Fruit fly (Drosophila melanogaster) S2 (cell line): ENCODE measurements around the gene CG17572.

Experiments used
- CG8478 ChIP-seq: fragments of >200 bp; optimal IDR thresholded peaks from 2 replicates; lab custom pipeline; 2018
- CTCF ChIP-seq, 2 experiments: fragments of >200 bp; optimal IDR thresholded peaks; 2 replicates each; lab custom pipeline; 2018

Gene CG17572

dm6 chr2L:19074099-19074828, at the start of gene CG17572:
TSS of gene CG17572 (minus strand) at chr2L:19074149.
- TF ChIP-seq CG8478 (lab: Kevin White, UChicago) (no peak), CTCF (optimal IDR thresholded peaks at IDR 0.05; lab: Kevin White, UChicago) (no peak)

- TF ChIP-seq CG8478 (lab: Kevin White, UChicago) (no peak), CTCF (optimal IDR thresholded peaks at IDR 0.05; lab: Kevin White, UChicago) (no peak)
These were observed 49.6 kb upstream of the CG17572 start, which contains the start of gene Phb1 for dm6 chr2L:19123472-19124070. TSS of gene Phb1 (minus strand) at chr2L:19123869.

- no peak for TF ChIP-seq CG8478 (lab: Kevin White, UChicago)
- TF ChIP-seq CTCF (optimal IDR thresholded peaks at IDR 0.05; lab: Kevin White, UChicago) = no peak
These were observed 47.0 kb upstream of the CG17572 start for dm6 chr2L:19120984-19121383.

DNA sequence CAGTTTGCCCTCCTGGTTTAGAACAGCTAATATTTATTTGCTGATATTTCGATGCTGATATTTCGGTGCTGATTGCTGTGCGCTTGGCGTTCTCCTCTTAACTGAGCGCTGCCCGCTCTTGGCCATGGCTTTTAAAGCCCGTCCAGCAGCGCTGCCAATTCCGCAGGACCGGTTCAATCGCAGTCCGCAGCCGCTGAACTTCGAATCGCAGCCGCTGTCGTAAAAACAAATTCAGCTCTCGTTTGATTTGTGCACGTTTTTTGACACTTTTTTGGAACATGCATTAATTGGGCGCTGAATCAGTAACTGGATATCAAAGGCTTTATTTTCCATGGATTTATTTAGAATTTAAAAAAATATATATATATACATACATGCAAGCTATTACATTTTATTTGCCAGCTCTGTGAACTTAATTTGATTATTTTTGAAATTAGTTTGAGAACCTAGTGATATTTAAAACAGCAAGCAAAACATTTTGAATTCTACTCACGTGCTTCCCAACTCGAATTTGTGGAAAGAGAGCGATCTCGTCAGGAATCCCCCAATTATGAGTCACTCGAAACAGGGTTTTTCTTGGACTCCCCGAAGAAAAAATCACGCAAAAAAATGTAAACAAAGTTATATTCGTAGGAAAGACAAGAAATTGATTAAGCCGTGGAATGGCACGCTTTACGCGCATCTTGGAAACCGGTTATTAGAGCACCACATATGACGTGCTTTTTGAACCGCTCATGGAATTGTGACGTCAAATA, 46.4 kb upstream of the CG17572 start, which contains the start of gene Ddc:
TSS of gene Ddc (minus strand) at position 111 of the 755 bp plus-strand sequence.
- TF ChIP-seq CG8478 (lab: Kevin White, UChicago) = no peak

DNA sequence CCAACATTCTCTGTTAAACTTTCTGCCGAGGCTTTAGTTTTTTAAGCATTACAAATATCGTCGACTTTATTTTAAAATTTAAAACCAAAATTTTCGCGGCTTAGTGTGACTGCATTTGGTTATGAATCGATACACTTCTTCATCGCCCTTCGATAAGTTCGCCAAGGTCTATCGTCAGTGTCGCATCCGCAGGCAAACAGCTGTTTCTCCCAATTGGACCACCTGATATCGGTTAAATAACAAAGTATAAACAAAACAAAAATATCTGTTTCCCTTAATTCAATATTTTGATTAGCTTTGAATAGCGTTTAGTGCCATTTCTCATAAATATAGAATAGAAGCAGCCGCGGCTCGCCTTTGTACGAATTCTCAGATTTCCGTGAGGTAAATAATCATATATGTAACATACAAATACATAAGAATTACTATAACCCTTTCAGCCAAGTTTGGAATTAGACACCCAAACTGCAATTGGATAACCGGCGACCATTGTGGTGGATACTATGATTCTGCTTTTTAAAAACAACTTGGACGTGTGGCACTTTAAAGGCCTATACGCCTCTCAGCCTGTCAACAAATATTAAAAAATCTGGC, 40.3 kb upstream of the CG17572 start, which contains the start of gene CG10561:
TSS of gene CG10561 (plus strand) at position 219 of the 594 bp plus-strand sequence.
- TF ChIP-seq CG8478 (lab: Kevin White, UChicago) (no peak), CTCF (optimal IDR thresholded peaks at IDR 0.05; lab: Kevin White, UChicago) (no peak)

DNA sequence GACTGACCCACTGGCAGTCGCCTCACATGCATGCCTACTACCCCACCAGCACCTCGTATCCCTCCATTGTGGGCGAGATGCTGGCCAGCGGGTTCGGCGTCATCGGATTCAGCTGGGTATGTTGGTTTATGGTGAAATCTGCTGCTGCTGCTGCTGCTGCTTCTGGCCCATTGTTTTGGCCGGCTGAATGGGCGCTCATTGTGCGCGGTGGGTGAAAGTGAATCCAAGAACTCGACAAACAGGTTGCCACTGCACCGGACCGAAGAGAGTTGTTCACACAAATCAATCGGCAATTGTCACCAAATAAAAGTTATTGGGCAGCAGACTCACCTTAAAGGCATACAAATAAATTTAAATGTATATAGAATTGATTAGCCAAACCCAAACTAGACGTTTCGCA, 38.3 kb upstream of the CG17572 start:
- TF ChIP-seq CG8478 (lab: Kevin White, UChicago) (no peak), CTCF (optimal IDR thresholded peaks at IDR 0.05; lab: Kevin White, UChicago) (no peak)

DNA sequence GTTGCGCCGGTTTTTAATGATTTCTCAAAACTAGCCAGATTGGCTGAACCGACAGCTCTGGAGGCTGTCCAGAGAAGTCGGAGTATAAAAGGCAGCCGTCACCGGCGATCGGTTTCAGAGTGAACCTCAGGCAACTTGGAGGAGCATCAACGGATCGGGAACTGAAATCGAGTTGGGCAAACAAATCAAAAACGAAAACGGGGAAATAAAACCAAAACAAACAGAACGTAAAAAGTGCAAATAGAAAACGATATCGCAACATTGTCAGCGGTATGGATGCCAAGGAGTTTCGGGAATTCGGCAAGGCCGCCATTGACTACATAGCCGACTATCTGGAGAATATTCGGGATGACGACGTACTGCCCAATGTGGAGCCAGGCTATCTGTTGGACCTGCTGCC, 37.8 kb upstream of the CG17572 start:
- TF ChIP-seq CG8478 (lab: Kevin White, UChicago) (no peak), CTCF (optimal IDR thresholded peaks at IDR 0.05; lab: Kevin White, UChicago) (no peak)

dm6 chr2L:19111137-19111536, 37.2 kb upstream of the CG17572 start:
- TF ChIP-seq CG8478 (lab: Kevin White, UChicago) (no peak), CTCF (optimal IDR thresholded peaks at IDR 0.05; lab: Kevin White, UChicago) (no peak)

dm6 chr2L:19109625-19110204, 35.8 kb upstream of the CG17572 start, which contains the start of gene amd:
TSS of gene amd (plus strand) at chr2L:19110154.
- TF ChIP-seq CG8478 (lab: Kevin White, UChicago) = no peak
- no peak for TF ChIP-seq CTCF (optimal IDR thresholded peaks at IDR 0.05; lab: Kevin White, UChicago)

dm6 chr2L:19108377-19108876, 34.5 kb upstream of the CG17572 start, which contains the start of gene Lim3:
TSS of gene Lim3 (minus strand) at chr2L:19108427.
- no peak for TF ChIP-seq CTCF (optimal IDR thresholded peaks at IDR 0.05; lab: Kevin White, UChicago)

DNA sequence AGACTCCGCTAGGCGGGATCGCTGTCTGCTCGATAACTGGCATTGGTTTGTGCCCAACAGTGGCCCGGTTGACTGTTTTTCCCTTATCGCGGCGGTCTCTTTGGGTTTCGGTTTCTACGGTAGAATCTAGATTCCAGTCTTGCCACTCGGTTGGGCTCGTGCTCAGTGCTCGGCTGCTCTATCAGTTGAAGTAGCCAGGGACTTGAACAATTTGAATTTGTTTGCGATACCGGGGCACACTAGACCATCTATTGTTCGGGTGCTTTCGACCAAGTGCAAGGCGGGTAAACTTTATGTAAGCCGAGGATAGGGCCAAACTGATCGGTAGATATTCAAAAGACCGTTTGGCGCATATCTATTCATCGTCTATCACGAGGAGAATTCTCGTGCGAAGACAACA, 32.3 kb upstream of the CG17572 start:
- TF ChIP-seq CG8478 (lab: Kevin White, UChicago) = no peak
- no peak for TF ChIP-seq CTCF (optimal IDR thresholded peaks at IDR 0.05; lab: Kevin White, UChicago)

DNA sequence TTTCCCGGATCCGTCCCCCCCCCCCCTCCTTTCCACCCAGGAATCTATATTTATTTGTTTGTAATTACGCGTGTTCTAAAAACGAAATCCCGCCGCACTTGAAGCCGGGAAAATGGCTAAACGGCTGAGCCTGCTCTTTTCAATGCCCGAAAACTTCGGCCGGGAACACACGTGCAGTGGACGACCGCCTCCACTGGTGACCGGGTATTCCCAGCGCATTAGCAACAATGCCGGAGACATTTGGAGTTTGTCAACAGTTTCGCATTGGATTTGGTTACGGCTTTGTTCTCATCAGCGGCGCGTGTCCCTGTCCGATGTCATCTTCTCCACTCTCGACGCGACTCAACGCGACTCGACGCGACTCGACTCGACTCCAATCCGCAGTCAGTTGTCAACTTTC, 30.4 kb upstream of the CG17572 start:
- TF ChIP-seq CTCF (optimal IDR thresholded peaks at IDR 0.05; lab: Kevin White, UChicago) = no peak
- TF ChIP-seq CG8478 (lab: Kevin White, UChicago) = no peak

- TF ChIP-seq CTCF (optimal IDR thresholded peaks at IDR 0.05; lab: Kevin White, UChicago) (no peak), CG8478 (lab: Kevin White, UChicago) (no peak)
These were observed 29.4 kb upstream of the CG17572 start for dm6 chr2L:19103176-19103921.
